ENCODE assay signal across 1 fruit fly cellular context in the genomic region with DNA sequence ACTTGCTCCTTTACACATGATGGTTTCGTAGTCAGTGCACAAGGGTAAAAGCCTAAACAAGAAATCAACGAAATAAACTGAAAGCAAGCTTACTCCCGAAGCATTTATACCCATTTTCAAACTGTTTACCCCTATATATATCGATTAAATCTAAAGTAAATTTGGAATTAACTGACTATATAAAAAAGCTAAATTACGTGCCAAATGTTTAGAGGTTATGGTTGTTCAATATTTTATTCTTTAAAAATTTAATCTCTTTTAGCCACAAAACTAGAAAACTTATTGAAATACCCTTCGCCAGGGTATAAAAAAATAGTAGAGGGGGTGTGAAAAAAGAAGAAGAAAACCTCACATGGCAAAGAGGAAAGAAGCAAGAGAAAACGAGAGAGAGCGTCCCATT.
TF ChIP-seq lines count a peak whose summit lies in the region.

No protein-coding gene starts in this region.

TF ChIP-seq in whole organism, embryonic, 481 proteins besides CTCF, POLR2A, EP300 and RAD21 (continued from another document and continues in another):
- TF ChIP-seq slbo (GFP tag; IDR thresholded peaks at IDR 0.05; lab: Robert Waterston, UW) (peak; percentile 49), bigmax (GFP tag; optimal IDR thresholded peaks at IDR 0.05; lab: Kevin White, UChicago) (no peak), CG10979 (tag; optimal IDR thresholded peaks at IDR 0.05; lab: Kevin White, UChicago) (peak; percentile 72), CG2129 (GFP tag; IDR thresholded peaks at IDR 0.05; lab: Robert Waterston, UW; ENCODE audit: partially characterized antibody) (no peak), btn (GFP tag; optimal IDR thresholded peaks at IDR 0.05; lab: Kevin White, UChicago) (no peak), CG12219 (GFP tag; optimal IDR thresholded peaks at IDR 0.05; lab: Kevin White, UChicago) (no peak), Dll (GFP tag; IDR thresholded peaks at IDR 0.05; lab: Robert Waterston, UW; ENCODE audit: partially characterized antibody) (no peak), org-1 (GFP tag; optimal IDR thresholded peaks at IDR 0.05; lab: Kevin White, UChicago) (peak; percentile 18), usp (GFP tag; optimal IDR thresholded peaks at IDR 0.05; lab: Kevin White, UChicago) (no peak), CG11723 (GFP tag; optimal IDR thresholded peaks at IDR 0.05; lab: Kevin White, UChicago) (peak; percentile 21), insv (GFP tag; optimal IDR thresholded peaks at IDR 0.05; lab: Kevin White, UChicago) (no peak), Neu2 (GFP tag; optimal IDR thresholded peaks at IDR 0.05; lab: Kevin White, UChicago; ENCODE audit: borderline replicate concordance) (no peak), lbe (GFP tag; optimal IDR thresholded peaks at IDR 0.05; lab: Kevin White, UChicago) (no peak), eve (GFP tag; optimal IDR thresholded peaks at IDR 0.05; lab: Kevin White, UChicago) (peak in 1 of 2 experiments; percentile 68), CG6765 (GFP tag; optimal IDR thresholded peaks at IDR 0.05; lab: Kevin White, UChicago) (no peak), CG6854 (GFP tag; optimal IDR thresholded peaks at IDR 0.05; lab: Kevin White, UChicago) (peak; percentile 39), Elba2 (GFP tag; optimal IDR thresholded peaks at IDR 0.05; lab: Kevin White, UChicago) (no peak), YL-1 (GFP tag; optimal IDR thresholded peaks at IDR 0.05; lab: Kevin White, UChicago) (no peak), Sry-δ (GFP tag; optimal IDR thresholded peaks at IDR 0.05; lab: Kevin White, UChicago) (peak; percentile 12), Trl (optimal IDR thresholded peaks at IDR 0.05; lab: Kevin White, UChicago) (peak in 1 of 2 experiments; percentile 28), Trl (GFP tag; optimal IDR thresholded peaks at IDR 0.05; lab: Kevin White, UChicago) (peak; percentile 15), Hr78 (GFP tag; optimal IDR thresholded peaks at IDR 0.05; lab: Kevin White, UChicago) (no peak), pb (GFP tag; optimal IDR thresholded peaks at IDR 0.05; lab: Kevin White, UChicago) (no peak), CG2120 (GFP tag; optimal IDR thresholded peaks at IDR 0.05; lab: Kevin White, UChicago) (peak; percentile 74), CG12942 (GFP tag; optimal IDR thresholded peaks at IDR 0.05; lab: Kevin White, UChicago) (peak; percentile 9), vnd (GFP tag; IDR thresholded peaks at IDR 0.05; lab: Robert Waterston, UW; ENCODE audit: partially characterized antibody) (no peak), CG15073 (GFP tag; optimal IDR thresholded peaks at IDR 0.05; lab: Kevin White, UChicago) (no peak), CG4424 (GFP tag; optimal IDR thresholded peaks at IDR 0.05; lab: Kevin White, UChicago) (peak; percentile 55), CG7987 (GFP tag; optimal IDR thresholded peaks at IDR 0.05; lab: Kevin White, UChicago) (no peak), CG6683 (GFP tag; optimal IDR thresholded peaks at IDR 0.05; lab: Kevin White, UChicago) (peak; percentile 41), otp (GFP tag; IDR thresholded peaks at IDR 0.05; lab: Robert Waterston, UW) (no peak), Ptx1 (GFP tag; IDR thresholded peaks at IDR 0.05; lab: Robert Waterston, UW) (peak; percentile 75), CG42726 (GFP tag; IDR thresholded peaks at IDR 0.05; lab: Robert Waterston, UW; ENCODE audit: partially characterized antibody) (no peak), CG8924 (tag; optimal IDR thresholded peaks at IDR 0.05; lab: Kevin White, UChicago) (peak; percentile 80), NFAT (GFP tag; IDR thresholded peaks at IDR 0.05; lab: Robert Waterston, UW) (no peak), Gug (GFP tag; IDR thresholded peaks at IDR 0.05; lab: Robert Waterston, UW) (no peak), cwo (GFP tag; optimal IDR thresholded peaks at IDR 0.05; lab: Kevin White, UChicago) (peak; percentile 56), ATbp (GFP tag; optimal IDR thresholded peaks at IDR 0.05; lab: Kevin White, UChicago) (peak; percentile 53), CG17385 (GFP tag; optimal IDR thresholded peaks at IDR 0.05; lab: Kevin White, UChicago) (peak; percentile 87), Stat92E (GFP tag; optimal IDR thresholded peaks at IDR 0.05; lab: Kevin White, UChicago) (no peak), CG17612 (GFP tag; IDR thresholded peaks at IDR 0.05; lab: Robert Waterston, UW) (no peak), ems (GFP tag; optimal IDR thresholded peaks at IDR 0.05; lab: Kevin White, UChicago) (no peak), gsb-n (tag; optimal IDR thresholded peaks at IDR 0.05; lab: Kevin White, UChicago) (peak; percentile 59), CG15601 (tag; optimal IDR thresholded peaks at IDR 0.05; lab: Kevin White, UChicago) (peak; percentile 52), CG13296 (GFP tag; optimal IDR thresholded peaks at IDR 0.05; lab: Kevin White, UChicago) (peak; percentile 26), CG17359 (tag; optimal IDR thresholded peaks at IDR 0.05; lab: Kevin White, UChicago) (peak; percentile 67), HLH54F (GFP tag; optimal IDR thresholded peaks at IDR 0.05; lab: Kevin White, UChicago) (no peak), CG7556 (GFP tag; optimal IDR thresholded peaks at IDR 0.05; lab: Kevin White, UChicago) (peak; percentile 81), ash1 (GFP tag; optimal IDR thresholded peaks at IDR 0.05; lab: Kevin White, UChicago) (no peak), schlank (tag; optimal IDR thresholded peaks at IDR 0.05; lab: Kevin White, UChicago) (no peak), Nf-YB (GFP tag; optimal IDR thresholded peaks at IDR 0.05; lab: Kevin White, UChicago) (peak; percentile 55), lola (GFP tag; optimal IDR thresholded peaks at IDR 0.05; lab: Kevin White, UChicago) (peak in 1 of 3 experiments; percentile 74), E2f2 (GFP tag; IDR thresholded peaks at IDR 0.05; lab: Robert Waterston, UW) (peak; percentile 23; the same call in 1 of the 2 replicates), slou (GFP tag; optimal IDR thresholded peaks at IDR 0.05; lab: Kevin White, UChicago) (no peak), ase (GFP tag; IDR thresholded peaks at IDR 0.05; lab: Robert Waterston, UW) (no peak), nau (GFP tag; optimal IDR thresholded peaks at IDR 0.05; lab: Kevin White, UChicago) (peak; percentile 33), CG11560 (tag; IDR thresholded peaks at IDR 0.05; lab: Robert Waterston, UW) (no peak), lov (optimal IDR thresholded peaks at IDR 0.05; lab: Kevin White, UChicago) (no peak), lov (GFP tag; IDR thresholded peaks at IDR 0.05; lab: Robert Waterston, UW) (no peak), CG11093 (GFP tag; IDR thresholded peaks at IDR 0.05; lab: Robert Waterston, UW) (no peak), bcd (GFP tag; optimal IDR thresholded peaks at IDR 0.05; lab: Kevin White, UChicago) (peak; percentile 39), CG10267 (tag; optimal IDR thresholded peaks at IDR 0.05; lab: Kevin White, UChicago) (peak; percentile 71), bsh (GFP tag; optimal IDR thresholded peaks at IDR 0.05; lab: Kevin White, UChicago) (peak in 1 of 2 experiments; percentile 73), Mrtf (GFP tag; IDR thresholded peaks at IDR 0.05; lab: Robert Waterston, UW) (no peak), CG13775 (GFP tag; optimal IDR thresholded peaks at IDR 0.05; lab: Kevin White, UChicago) (peak; percentile 46), Fer1 (GFP tag; optimal IDR thresholded peaks at IDR 0.05; lab: Kevin White, UChicago) (peak; percentile 70), CG7372 (GFP tag; IDR thresholded peaks at IDR 0.05; lab: Robert Waterston, UW) (no peak), CG1792 (GFP tag; optimal IDR thresholded peaks at IDR 0.05; lab: Kevin White, UChicago) (no peak), p53 (GFP tag; optimal IDR thresholded peaks at IDR 0.05; lab: Kevin White, UChicago) (no peak), Bdp1 (GFP tag; optimal IDR thresholded peaks at IDR 0.05; lab: Kevin White, UChicago) (no peak), CG4707 (GFP tag; optimal IDR thresholded peaks at IDR 0.05; lab: Kevin White, UChicago) (no peak), da (GFP tag; optimal IDR thresholded peaks at IDR 0.05; lab: Kevin White, UChicago) (no peak), CG7745 (tag; optimal IDR thresholded peaks at IDR 0.05; lab: Kevin White, UChicago) (no peak), Blimp-1 (GFP tag; optimal IDR thresholded peaks at IDR 0.05; lab: Kevin White, UChicago) (peak; percentile 63), sima (GFP tag; optimal IDR thresholded peaks at IDR 0.05; lab: Kevin White, UChicago) (no peak), CG1603 (tag; optimal IDR thresholded peaks at IDR 0.05; lab: Kevin White, UChicago) (peak; percentile 22), CG10959 (GFP tag; IDR thresholded peaks at IDR 0.05; lab: Robert Waterston, UW) (no peak), unc-4 (GFP tag; IDR thresholded peaks at IDR 0.05; lab: Robert Waterston, UW; ENCODE audit: partially characterized antibody) (no peak), CG6689 (GFP tag; IDR thresholded peaks at IDR 0.05; lab: Robert Waterston, UW) (peak; percentile 59), Hey (tag; optimal IDR thresholded peaks at IDR 0.05; lab: Kevin White, UChicago) (no peak), Atf-2 (GFP tag; optimal IDR thresholded peaks at IDR 0.05; lab: Kevin White, UChicago) (peak; percentile 24), jigr1 (GFP tag; IDR thresholded peaks at IDR 0.05; lab: Robert Waterston, UW) (no peak), Hand (GFP tag; optimal IDR thresholded peaks at IDR 0.05; lab: Kevin White, UChicago) (peak; percentile 49), pzg (GFP tag; optimal IDR thresholded peaks at IDR 0.05; lab: Kevin White, UChicago) (no peak), Dref (GFP tag; IDR thresholded peaks at IDR 0.05; lab: Robert Waterston, UW) (no peak), Awh (GFP tag; IDR thresholded peaks at IDR 0.05; lab: Robert Waterston, UW) (peak; percentile 30; the same call in 1 of the 2 replicates), yki (optimal IDR thresholded peaks at IDR 0.05; lab: Kevin White, UChicago) (no peak), gro (GFP tag; optimal IDR thresholded peaks at IDR 0.05; lab: Kevin White, UChicago) (no peak), CG10147 (GFP tag; optimal IDR thresholded peaks at IDR 0.05; lab: Kevin White, UChicago) (peak; percentile 48), chinmo (GFP tag; IDR thresholded peaks at IDR 0.05; lab: Robert Waterston, UW; ENCODE audit: partially characterized antibody) (no peak), bab2 (GFP tag; optimal IDR thresholded peaks at IDR 0.05; lab: Kevin White, UChicago) (peak; percentile 32), sna (GFP tag; IDR thresholded peaks at IDR 0.05; lab: Robert Waterston, UW; ENCODE audit: partially characterized antibody) (no peak), CG4360 (GFP tag; IDR thresholded peaks at IDR 0.05; lab: Robert Waterston, UW) (no peak), Scr (GFP tag; IDR thresholded peaks at IDR 0.05; lab: Robert Waterston, UW; ENCODE audit: partially characterized antibody) (no peak), bowl (GFP tag; IDR thresholded peaks at IDR 0.05; lab: Robert Waterston, UW) (no peak), CG12299 (tag; optimal IDR thresholded peaks at IDR 0.05; lab: Kevin White, UChicago) (peak; percentile 25), grau (tag; optimal IDR thresholded peaks at IDR 0.05; lab: Kevin White, UChicago) (peak; percentile 72), shn (GFP tag; optimal IDR thresholded peaks at IDR 0.05; lab: Kevin White, UChicago) (no peak), mld (GFP tag; IDR thresholded peaks at IDR 0.05; lab: Robert Waterston, UW; ENCODE audit: partially characterized antibody) (no peak), Myb (GFP tag; optimal IDR thresholded peaks at IDR 0.05; lab: Kevin White, UChicago) (no peak), CG14050 (GFP tag; IDR thresholded peaks at IDR 0.05; lab: Robert Waterston, UW) (peak; percentile 24; the same call in 1 of the 3 replicates), psq (GFP tag; optimal IDR thresholded peaks at IDR 0.05; lab: Kevin White, UChicago) (no peak), CG10543 (GFP tag; optimal IDR thresholded peaks at IDR 0.05; lab: Kevin White, UChicago) (no peak), ssp (GFP tag; IDR thresholded peaks at IDR 0.05; lab: Robert Waterston, UW) (no peak), CG14860 (GFP tag; IDR thresholded peaks at IDR 0.05; lab: Robert Waterston, UW; ENCODE audit: partially characterized antibody) (no peak), Sin3A (optimal IDR thresholded peaks at IDR 0.05; lab: Kevin White, UChicago) (no peak), nerfin-1 (tag; optimal IDR thresholded peaks at IDR 0.05; lab: Kevin White, UChicago) (no peak), B-H2 (GFP tag; optimal IDR thresholded peaks at IDR 0.05; lab: Kevin White, UChicago) (no peak), D (optimal IDR thresholded peaks at IDR 0.05; lab: Kevin White, UChicago) (no peak), D (GFP tag; optimal IDR thresholded peaks at IDR 0.05; lab: Kevin White, UChicago) (peak; percentile 52), so (GFP tag; IDR thresholded peaks at IDR 0.05; lab: Robert Waterston, UW) (peak; percentile 45; the same call in 1 of the 3 replicates), Dip2 (GFP tag; IDR thresholded peaks at IDR 0.05; lab: Robert Waterston, UW) (no peak), lilli (GFP tag; optimal IDR thresholded peaks at IDR 0.05; lab: Kevin White, UChicago) (peak; percentile 59), CG10431 (GFP tag; optimal IDR thresholded peaks at IDR 0.05; lab: Kevin White, UChicago) (no peak), CG2116 (GFP tag; optimal IDR thresholded peaks at IDR 0.05; lab: Kevin White, UChicago) (no peak), exex (tag; optimal IDR thresholded peaks at IDR 0.05; lab: Kevin White, UChicago) (peak; percentile 11), Dek (tag; optimal IDR thresholded peaks at IDR 0.05; lab: Kevin White, UChicago) (peak; percentile 38), Max (GFP tag; optimal IDR thresholded peaks at IDR 0.05; lab: Kevin White, UChicago) (peak; percentile 15), H15 (GFP tag; IDR thresholded peaks at IDR 0.05; lab: Robert Waterston, UW) (peak; percentile 48; the same call in 2 of the 3 replicates), Chrac-16 (GFP tag; optimal IDR thresholded peaks at IDR 0.05; lab: Kevin White, UChicago) (peak; percentile 43), zen (tag; optimal IDR thresholded peaks at IDR 0.05; lab: Kevin White, UChicago) (no peak), slp2 (GFP tag; optimal IDR thresholded peaks at IDR 0.05; lab: Kevin White, UChicago) (peak; percentile 14), CkIIα-i1 (GFP tag; IDR thresholded peaks at IDR 0.05; lab: Robert Waterston, UW) (no peak), nom (GFP tag; optimal IDR thresholded peaks at IDR 0.05; lab: Kevin White, UChicago) (no peak), Nf-YC (tag; optimal IDR thresholded peaks at IDR 0.05; lab: Kevin White, UChicago) (no peak), jumu (GFP tag; optimal IDR thresholded peaks at IDR 0.05; lab: Kevin White, UChicago) (no peak), cg (GFP tag; optimal IDR thresholded peaks at IDR 0.05; lab: Kevin White, UChicago) (peak; percentile 46), Lpt (GFP tag; optimal IDR thresholded peaks at IDR 0.05; lab: Kevin White, UChicago) (no peak), CG12659 (GFP tag; optimal IDR thresholded peaks at IDR 0.05; lab: Kevin White, UChicago) (peak; percentile 31), CG14441 (GFP tag; IDR thresholded peaks at IDR 0.05; lab: Robert Waterston, UW) (no peak)
